Worm (Caenorhabditis elegans) whole organism, L4 larva: Measurements from ENCODE around the gene str-227.

Source experiments
- F10B5.3 ChIP-seq: sonication (generic microtip); optimal IDR thresholded peaks from 2 replicates; lab custom pipeline; 2016; ENCODE audit warnings: mild to moderate bottlenecking, missing genetic modification characterization, missing compliant biosample characterization
- F37D6.2 ChIP-seq: sonication (generic microtip); optimal IDR thresholded peaks from 2 replicates; lab custom pipeline; 2016; ENCODE audit warnings: mild to moderate bottlenecking, missing genetic modification characterization, missing compliant biosample characterization
- F49E8.2 ChIP-seq: sonication (generic microtip); optimal IDR thresholded peaks from 2 replicates; lab custom pipeline; 2016; ENCODE audit warnings: missing compliant biosample characterization, mild to moderate bottlenecking, missing genetic modification characterization, borderline replicate concordance
- T20F7.1 ChIP-seq: fragments of 200-800 bp; sonication (Bioruptor generic); optimal IDR thresholded peaks from 2 replicates; lab custom pipeline; 2018; ENCODE audit warnings: mild to moderate bottlenecking, missing genetic modification characterization, missing compliant biosample characterization
- Y5F2A.4 ChIP-seq: fragments of 200-800 bp; sonication (Bioruptor generic); optimal IDR thresholded peaks from 2 replicates; lab custom pipeline; 2018; ENCODE audit warnings: mild to moderate bottlenecking, missing genetic modification characterization, missing compliant biosample characterization
- aha-1 ChIP-seq: fragments of 150-350 bp; peaks from one replicate; lab custom pipeline; 2014; ENCODE audit warnings: missing biosample characterization, missing genetic modification characterization
- ceh-20 ChIP-seq: fragments of 200-800 bp; sonication (Bioruptor generic); IDR thresholded peaks from 2 replicates; pipeline ENCODE4 v1.3.6; 2022; ENCODE audit warnings: missing genetic modification reagents, missing genetic modification characterization, missing compliant biosample characterization
- ceh-62 ChIP-seq: sonication (generic microtip); optimal IDR thresholded peaks from 2 replicates; lab custom pipeline; 2017; ENCODE audit warnings: missing biosample characterization, missing genetic modification characterization
- daf-12 ChIP-seq: fragments of 150-350 bp; optimal IDR thresholded peaks from 2 replicates; lab custom pipeline; 2014; ENCODE audit warnings: missing biosample characterization, missing genetic modification reagents, missing genetic modification characterization
- daf-16 ChIP-seq, 3 experiments: sonication (generic microtip); optimal IDR thresholded peaks; 2 replicates each; lab custom pipeline; 2016 to 2017; ENCODE audit warnings: missing genetic modification characterization in 3 of 3, missing genetic modification reagents in 3 of 3, mild to moderate bottlenecking in 2 of 3, missing compliant biosample characterization in 2 of 3, missing biosample characterization in 1 of 3, moderate library complexity in 1 of 3
- daf-19 ChIP-seq: fragments of 200-800 bp; sonication (Bioruptor generic); conservative IDR thresholded peaks from 2 replicates; pipeline ENCODE4 v1.3.6; 2022; ENCODE audit warnings: missing genetic modification characterization, missing compliant biosample characterization
- daf-8 ChIP-seq: fragments of 200-800 bp; sonication (Bioruptor generic); IDR thresholded peaks from 2 replicates; pipeline ENCODE4 v1.3.6; 2022; ENCODE audit warnings: missing genetic modification characterization, missing compliant biosample characterization
- dmd-6 ChIP-seq: fragments of 200-800 bp; sonication (Bioruptor generic); IDR thresholded peaks from 2 replicates; pipeline ENCODE4 v1.3.6; 2022; ENCODE audit warnings: missing genetic modification reagents, missing genetic modification characterization, missing compliant biosample characterization
- dmd-9 ChIP-seq: fragments of 200-800 bp; sonication (Bioruptor generic); IDR thresholded peaks from 2 replicates; pipeline ENCODE4 v1.3.6; 2022; ENCODE audit warnings: missing genetic modification reagents, missing genetic modification characterization, missing compliant biosample characterization
- duxl-1 ChIP-seq: sonication (generic microtip); optimal IDR thresholded peaks from 2 replicates; lab custom pipeline; 2016; ENCODE audit warnings: mild to moderate bottlenecking, missing genetic modification characterization, moderate library complexity, missing compliant biosample characterization; ENCODE audit not compliant: poor library complexity
- fkh-10 ChIP-seq: fragments of 150-350 bp; optimal IDR thresholded peaks from 2 replicates; lab custom pipeline; 2014; ENCODE audit warnings: missing biosample characterization, missing genetic modification reagents, missing genetic modification characterization
- hmg-1.1 ChIP-seq: fragments of 200-800 bp; sonication (Bioruptor generic); IDR thresholded peaks from 2 replicates; pipeline ENCODE4 v1.3.6; 2022; ENCODE audit warnings: missing genetic modification reagents, missing genetic modification characterization, missing compliant biosample characterization
- lin-15B ChIP-seq: fragments of 150-350 bp; sonication (generic microtip); optimal IDR thresholded peaks from 3 replicates; lab custom pipeline; 2014; ENCODE audit warnings: missing biosample characterization, missing genetic modification characterization
- lin-39 ChIP-seq: fragments of 150-350 bp; optimal IDR thresholded peaks from 2 replicates; lab custom pipeline; 2014; ENCODE audit warnings: missing biosample characterization, missing genetic modification reagents, missing genetic modification characterization
- madf-5 ChIP-seq, 2 experiments: fragments of 200-800 bp; sonication (Bioruptor generic); IDR thresholded peaks; 2 replicates each; pipeline ENCODE4 v1.3.6; 2022; ENCODE audit warnings: missing compliant biosample characterization in 2 of 2, missing genetic modification characterization in 2 of 2
- mxl-3 ChIP-seq: fragments of 200-800 bp; sonication (Bioruptor generic); optimal IDR thresholded peaks from 2 replicates; lab custom pipeline; 2018; ENCODE audit warnings: mild to moderate bottlenecking, missing genetic modification characterization, missing compliant biosample characterization
- nhr-102 ChIP-seq: sonication (generic microtip); optimal IDR thresholded peaks from 2 replicates; lab custom pipeline; 2016; ENCODE audit warnings: mild to moderate bottlenecking, missing genetic modification characterization, moderate library complexity, missing compliant biosample characterization
- nhr-111 ChIP-seq: fragments of 200-800 bp; sonication (Bioruptor generic); optimal IDR thresholded peaks from 2 replicates; lab custom pipeline; 2018; ENCODE audit warnings: mild to moderate bottlenecking, missing genetic modification characterization, missing compliant biosample characterization
- nhr-237 ChIP-seq: sonication (generic microtip); optimal IDR thresholded peaks from 2 replicates; lab custom pipeline; 2017; ENCODE audit warnings: missing biosample characterization, missing genetic modification characterization
- nhr-28 ChIP-seq: fragments of 150-350 bp; optimal IDR thresholded peaks from 2 replicates; lab custom pipeline; 2014; ENCODE audit warnings: missing biosample characterization, missing genetic modification characterization
- nhr-41 ChIP-seq: fragments of 200-800 bp; sonication (Bioruptor generic); IDR thresholded peaks from 2 replicates; pipeline ENCODE4 v1.3.6; 2022; ENCODE audit warnings: missing genetic modification reagents, missing genetic modification characterization, missing compliant biosample characterization
- nhr-77 ChIP-seq: fragments of 150-350 bp; optimal IDR thresholded peaks from 2 replicates; lab custom pipeline; 2014; ENCODE audit warnings: missing biosample characterization, missing genetic modification characterization
- pha-4 ChIP-seq, 2 experiments: fragments of 150-350 bp in 1 of 2; fragments of 200-800 bp in 1 of 2; sonication (Bioruptor generic) in 1 of 2; IDR thresholded peaks in 1 of 2; optimal IDR thresholded peaks in 1 of 2; 2 replicates each; pipeline versions ENCODE4 v1.3.6 to Lab custom; 2014 to 2022; ENCODE audit warnings: missing genetic modification characterization in 2 of 2, missing genetic modification reagents in 2 of 2, missing biosample characterization in 1 of 2, missing compliant biosample characterization in 1 of 2
- php-3 ChIP-seq: fragments of 200-800 bp; sonication (Bioruptor generic); IDR thresholded peaks from 2 replicates; pipeline ENCODE4 v1.3.6; 2022; ENCODE audit warnings: missing genetic modification reagents, missing genetic modification characterization, missing compliant biosample characterization
- pqm-1 ChIP-seq: sonication (generic microtip); optimal IDR thresholded peaks from 2 replicates; lab custom pipeline; 2017; ENCODE audit warnings: missing biosample characterization, missing genetic modification characterization
- saeg-2 ChIP-seq: fragments of 200-800 bp; sonication (Bioruptor generic); IDR thresholded peaks from 2 replicates; pipeline ENCODE4 v1.3.6; 2022; ENCODE audit warnings: missing genetic modification reagents, missing genetic modification characterization, missing compliant biosample characterization
- set-16 ChIP-seq: fragments of 200-800 bp; sonication (Bioruptor generic); IDR thresholded peaks from 2 replicates; pipeline ENCODE4 v1.3.6; 2022; ENCODE audit warnings: missing genetic modification reagents, missing genetic modification characterization, missing compliant biosample characterization
- skn-1 ChIP-seq: fragments of 150-350 bp; optimal IDR thresholded peaks from 2 replicates; lab custom pipeline; 2014; ENCODE audit warnings: missing biosample characterization, missing genetic modification characterization
- snpc-1.2 ChIP-seq: fragments of 200-800 bp; sonication (Bioruptor generic); IDR thresholded peaks from 2 replicates; pipeline ENCODE4 v1.3.6; 2022; ENCODE audit warnings: missing genetic modification reagents, missing genetic modification characterization, missing compliant biosample characterization
- unc-62 ChIP-seq, 3 experiments: fragments of 150-350 bp in 1 of 3; sonication (generic microtip); optimal IDR thresholded peaks in 2 of 3; peaks in 1 of 3; 1 replicate in 1 of 3; 2 replicates in 2 of 3; lab custom pipeline; 2014 to 2017; ENCODE audit warnings: missing biosample characterization in 3 of 3, missing genetic modification characterization in 3 of 3, missing genetic modification reagents in 3 of 3, missing genotype in 1 of 3
- zfp-2 ChIP-seq: sonication (generic microtip); optimal IDR thresholded peaks from 2 replicates; lab custom pipeline; 2016; ENCODE audit warnings: mild to moderate bottlenecking, missing genetic modification characterization, missing compliant biosample characterization
- zfp-3 ChIP-seq: fragments of 200-800 bp; sonication (Bioruptor generic); conservative IDR thresholded peaks from 2 replicates; pipeline ENCODE4 v1.3.6; 2022; ENCODE audit warnings: missing genetic modification reagents, missing genetic modification characterization, missing compliant biosample characterization
- zip-2 ChIP-seq: fragments of 150-350 bp; optimal IDR thresholded peaks from 2 replicates; lab custom pipeline; 2014; ENCODE audit warnings: missing biosample characterization, missing genetic modification characterization
- ztf-11 ChIP-seq: fragments of 150-350 bp; optimal IDR thresholded peaks from 2 replicates; lab custom pipeline; 2014; ENCODE audit warnings: missing biosample characterization, missing genetic modification characterization
- ztf-7 ChIP-seq: fragments of 150-350 bp; optimal IDR thresholded peaks from 2 replicates; lab custom pipeline; 2014; ENCODE audit warnings: missing biosample characterization, missing genetic modification characterization

The str-227 gene

DNA sequence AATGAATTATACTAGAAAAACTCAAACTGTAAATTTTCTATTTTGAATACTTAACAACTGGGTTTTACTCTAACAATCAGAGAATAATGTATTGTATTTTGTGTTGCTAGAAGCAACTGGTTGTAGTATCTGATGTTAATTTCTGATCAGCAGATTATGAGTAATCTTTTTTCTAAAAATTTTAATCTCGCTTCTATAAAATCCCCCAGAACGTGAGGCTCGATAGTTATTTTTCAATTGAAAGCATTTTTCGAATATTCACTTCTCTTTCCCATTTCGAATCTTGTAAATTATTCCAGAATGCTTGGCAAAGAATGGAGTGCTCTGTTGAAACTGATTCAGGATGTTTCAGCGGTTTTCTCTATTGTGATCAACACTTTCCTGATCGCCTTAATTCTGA is at the start of gene str-227:
Gene str-227 (plus strand): TSS at position 301 of the 400 bp plus-strand sequence.
- TF ChIP-seq unc-62 (GFP tag; optimal IDR thresholded peaks at IDR 0.05 in 1 of 2; lab: Kevin White, UChicago) = peak in 1 of 2 experiments; percentile 2
- TF ChIP-seq unc-62 (tag; optimal IDR thresholded peaks at IDR 0.05; lab: Kevin White, UChicago) = no peak
- TF ChIP-seq duxl-1 (tag; lab: Kevin White, UChicago) = no peak

DNA sequence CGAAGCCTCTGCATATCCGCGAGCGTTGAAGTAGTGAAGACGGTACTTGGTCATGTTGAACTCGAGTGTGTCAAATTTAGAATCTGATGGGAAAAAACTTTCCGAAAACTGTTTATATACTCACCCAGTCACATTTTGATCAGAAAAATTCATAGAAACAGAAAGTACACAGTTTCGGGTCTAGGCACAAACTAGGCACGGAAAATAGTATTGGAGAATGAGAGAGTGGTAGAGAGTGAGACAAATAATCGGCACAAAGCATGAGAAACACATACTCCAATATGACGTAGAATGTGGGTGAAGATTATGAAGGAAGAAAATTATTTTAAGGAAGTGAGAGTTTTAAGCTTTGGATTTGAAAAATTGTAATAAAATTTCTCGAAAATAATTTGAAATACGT is 49.6 kb upstream of the str-227 start, which contains the start of gene gst-33:
Gene gst-33 (minus strand): TSS at position 127 of the 400 bp plus-strand sequence.
- TF ChIP-seq nhr-28 (tag; lab: Kevin White, UChicago) = peak; percentile 98
- TF ChIP-seq daf-16 (GFP tag; optimal IDR thresholded peaks at IDR 0.05; lab: Kevin White, UChicago) = no peak
- peak; percentile 87 for TF ChIP-seq daf-16 (tag; optimal IDR thresholded peaks at IDR 0.05; lab: Kevin White, UChicago)
- peak; percentile 50 for TF ChIP-seq nhr-77 (tag; lab: Kevin White, UChicago)
- TF ChIP-seq zfp-2 (tag; lab: Kevin White, UChicago) = no peak
- peak; percentile 50 for TF ChIP-seq pqm-1
- no peak for TF ChIP-seq ztf-11
- no peak for TF ChIP-seq skn-1 (tag; lab: Kevin White, UChicago)
- TF ChIP-seq nhr-102 (tag; lab: Kevin White, UChicago) = peak; percentile 97

DNA sequence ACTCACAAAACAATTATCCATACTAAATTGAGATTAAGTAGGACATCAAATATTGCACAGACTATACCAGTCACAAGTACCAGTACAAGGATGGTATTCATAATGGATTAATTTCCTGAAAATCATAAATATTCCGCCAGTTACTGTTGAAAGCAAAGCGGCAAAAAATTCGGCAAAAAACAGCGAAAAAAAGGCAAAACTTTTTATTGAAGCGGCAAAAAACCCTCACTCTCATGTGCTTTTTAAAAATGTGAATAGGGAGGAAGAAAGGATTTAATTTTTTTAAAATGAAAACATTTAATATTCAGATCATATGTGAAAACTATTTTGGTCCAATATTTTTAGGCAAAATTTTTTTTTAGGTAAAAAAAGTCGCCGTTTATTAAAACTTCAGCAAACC is 47.2 kb upstream of the str-227 start, which contains the start of gene srbc-29:
Gene srbc-29 (minus strand): TSS at position 101 of the 400 bp plus-strand sequence.
- TF ChIP-seq nhr-111 (GFP tag; lab: Kevin White, UChicago) = no peak
- TF ChIP-seq F10B5.3 (tag; lab: Kevin White, UChicago) = no peak
- no peak for TF ChIP-seq lin-15B (tag; lab: Kevin White, UChicago)
- no peak for TF ChIP-seq php-3
- no peak for TF ChIP-seq Y5F2A.4 (GFP tag; lab: Kevin White, UChicago)
- no peak for TF ChIP-seq daf-16 (GFP tag; optimal IDR thresholded peaks at IDR 0.05; lab: Kevin White, UChicago)
- no peak for TF ChIP-seq daf-16 (tag; optimal IDR thresholded peaks at IDR 0.05; lab: Kevin White, UChicago)
- no peak for TF ChIP-seq dmd-6
- no peak for TF ChIP-seq ceh-20 (GFP tag; lab: Robert Waterston, UW)
- TF ChIP-seq zfp-3 (GFP tag; lab: Robert Waterston, UW) = no peak
- TF ChIP-seq set-16 = no peak
- no peak for TF ChIP-seq lin-39 (tag; lab: Kevin White, UChicago)
- TF ChIP-seq nhr-237 (tag; lab: Kevin White, UChicago) = no peak
- no peak for TF ChIP-seq madf-5 (GFP tag; IDR thresholded peaks at IDR 0.05; lab: Robert Waterston, UW)
- no peak for TF ChIP-seq dmd-9 (GFP tag; lab: Robert Waterston, UW)
- TF ChIP-seq mxl-3 (GFP tag; lab: Kevin White, UChicago) = no peak
- no peak for TF ChIP-seq daf-19 (GFP tag; lab: Robert Waterston, UW)
- no peak for TF ChIP-seq nhr-41
- TF ChIP-seq hmg-1.1 (GFP tag; lab: Robert Waterston, UW) = no peak

DNA sequence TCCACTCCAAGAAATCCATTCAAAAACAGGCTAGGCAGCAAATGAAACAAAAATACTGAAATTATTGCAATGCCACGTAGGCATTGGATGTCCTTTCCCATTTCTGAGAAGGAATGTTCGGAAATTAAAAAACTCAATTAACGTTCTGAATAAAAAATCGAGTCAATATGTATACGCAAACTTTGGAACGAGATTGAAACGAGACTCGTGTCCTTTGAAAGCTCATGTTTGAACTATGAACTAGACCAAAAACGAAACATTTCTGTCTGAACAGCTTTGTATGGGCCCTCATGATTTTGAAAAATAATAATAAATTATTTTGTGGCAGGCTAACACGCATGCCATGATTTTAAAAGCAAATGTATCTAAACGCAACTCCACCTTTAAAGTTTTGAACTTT is 43.0 kb upstream of the str-227 start, which contains the start of gene oac-2:
Gene oac-2 (minus strand): TSS at position 101 of the 400 bp plus-strand sequence.
- no peak for TF ChIP-seq daf-8 (GFP tag; lab: Robert Waterston, UW)
- TF ChIP-seq ceh-62 (tag; lab: Kevin White, UChicago) = no peak
- TF ChIP-seq fkh-10 (GFP tag; lab: Kevin White, UChicago) = no peak
- TF ChIP-seq F37D6.2 (tag; lab: Kevin White, UChicago) = no peak
- no peak for TF ChIP-seq pha-4 (GFP tag; IDR thresholded peaks at IDR 0.05; lab: Robert Waterston, UW)
- TF ChIP-seq pha-4 (tag; optimal IDR thresholded peaks at IDR 0.05; lab: Kevin White, UChicago) = no peak
- no peak for TF ChIP-seq duxl-1 (tag; lab: Kevin White, UChicago)
- no peak for TF ChIP-seq aha-1 (tag; lab: Kevin White, UChicago)
- TF ChIP-seq F49E8.2 (tag; lab: Kevin White, UChicago) = no peak
- no peak for TF ChIP-seq ztf-7 (tag; lab: Kevin White, UChicago)
- no peak for TF ChIP-seq nhr-102 (tag; lab: Kevin White, UChicago)
- no peak for TF ChIP-seq saeg-2 (GFP tag; lab: Robert Waterston, UW)
- TF ChIP-seq daf-19 (GFP tag; lab: Robert Waterston, UW) = no peak
- no peak for TF ChIP-seq zip-2 (tag; lab: Kevin White, UChicago)
- TF ChIP-seq mxl-3 (GFP tag; lab: Kevin White, UChicago) = no peak
- no peak for TF ChIP-seq snpc-1.2 (GFP tag; lab: Robert Waterston, UW)
- TF ChIP-seq daf-12 = no peak
- no peak for TF ChIP-seq T20F7.1 (GFP tag; lab: Kevin White, UChicago)
